In the genomic region with DNA sequence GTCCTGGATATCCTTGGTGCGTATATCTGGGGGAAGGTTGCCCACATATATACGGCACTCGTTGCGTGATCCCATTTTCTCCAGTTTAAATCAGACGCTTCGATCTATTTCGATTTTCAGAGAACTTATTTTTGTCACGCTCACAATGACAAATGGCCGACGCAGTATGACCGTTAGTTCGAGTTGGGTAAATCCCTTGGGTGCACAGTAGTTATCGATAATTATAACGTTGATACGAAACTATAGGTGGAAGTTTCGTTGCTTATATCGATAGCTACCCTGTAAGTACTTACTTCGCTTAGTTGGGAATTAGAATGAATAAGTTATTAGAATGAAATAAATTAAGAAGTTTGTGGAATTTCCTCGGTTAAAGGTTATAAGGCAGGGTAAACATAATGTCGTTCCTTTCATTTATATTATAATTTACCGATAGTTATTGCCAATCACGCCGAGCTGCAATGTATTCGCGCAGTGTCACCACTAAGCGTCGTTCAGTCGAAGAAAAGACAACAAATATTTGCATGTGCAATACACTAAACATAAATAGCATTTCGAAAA, we compare ENCODE assay signal across 4 fruit fly cellular contexts.
TF ChIP-seq lines count a peak whose summit lies in the region.

A gene (minus strand): TSS at position 172 of the 558 bp plus-strand sequence.
A gene (plus strand): TSS at position 502 of the 558 bp plus-strand sequence.

TF ChIP-seq in whole organism, adult, 20 proteins besides CTCF, POLR2A, EP300 and RAD21 (continued from another document):
- peak; percentile 85 for TF ChIP-seq pad (GFP tag; optimal IDR thresholded peaks at IDR 0.05; lab: Kevin White, UChicago)
- TF ChIP-seq CG33017 (tag; optimal IDR thresholded peaks at IDR 0.05; lab: Kevin White, UChicago), result no peak
- TF ChIP-seq Clk (GFP tag; optimal IDR thresholded peaks at IDR 0.05; lab: Kevin White, UChicago), result peak; percentile 73
- TF ChIP-seq CG7045 (GFP tag; optimal IDR thresholded peaks at IDR 0.05; lab: Kevin White, UChicago), result peak; percentile 82

TF ChIP-seq in whole organism, embryonic, 481 proteins besides CTCF, POLR2A, EP300 and RAD21 (continued from another document and continues in another):
- peak; percentile 57 for TF ChIP-seq CG1233 (GFP tag; optimal IDR thresholded peaks at IDR 0.05; lab: Kevin White, UChicago)
- no peak for TF ChIP-seq lov (optimal IDR thresholded peaks at IDR 0.05; lab: Kevin White, UChicago)
- no peak for TF ChIP-seq lov (GFP tag; IDR thresholded peaks at IDR 0.05; lab: Robert Waterston, UW)
- TF ChIP-seq en (GFP tag; optimal IDR thresholded peaks at IDR 0.05; lab: Kevin White, UChicago), result peak; percentile 44
- TF ChIP-seq Drgx (GFP tag; IDR thresholded peaks at IDR 0.05; lab: Robert Waterston, UW), result no peak
- TF ChIP-seq CG9797 (GFP tag; optimal IDR thresholded peaks at IDR 0.05; lab: Kevin White, UChicago), result peak; percentile 89
- peak; percentile 86 for TF ChIP-seq zfh2 (GFP tag; optimal IDR thresholded peaks at IDR 0.05; lab: Kevin White, UChicago)
- TF ChIP-seq ase (GFP tag; IDR thresholded peaks at IDR 0.05; lab: Robert Waterston, UW), result peak; percentile 59; the same call in 1 of the 3 replicates
- TF ChIP-seq fru (optimal IDR thresholded peaks at IDR 0.05; lab: Kevin White, UChicago), result no peak
- peak; percentile 90 for TF ChIP-seq Bgb (GFP tag; IDR thresholded peaks at IDR 0.05; lab: Robert Waterston, UW; ENCODE audit: partially characterized antibody)
- TF ChIP-seq CG32532 (GFP tag; IDR thresholded peaks at IDR 0.05; lab: Robert Waterston, UW), result peak; percentile 73
- no peak; the same call in 1 of the 2 replicates for TF ChIP-seq E2f2 (GFP tag; IDR thresholded peaks at IDR 0.05; lab: Robert Waterston, UW)
- no peak for TF ChIP-seq TFAM (GFP tag; optimal IDR thresholded peaks at IDR 0.05; lab: Kevin White, UChicago)
- no peak for TF ChIP-seq yki (optimal IDR thresholded peaks at IDR 0.05; lab: Kevin White, UChicago)
- TF ChIP-seq NfI (GFP tag; optimal IDR thresholded peaks at IDR 0.05; lab: Kevin White, UChicago), result peak; percentile 76
- peak; percentile 76 for TF ChIP-seq Meics (GFP tag; optimal IDR thresholded peaks at IDR 0.05; lab: Kevin White, UChicago)
- peak; percentile 53 for TF ChIP-seq cg (GFP tag; optimal IDR thresholded peaks at IDR 0.05; lab: Kevin White, UChicago)
- no peak for TF ChIP-seq eve (GFP tag; optimal IDR thresholded peaks at IDR 0.05; lab: Kevin White, UChicago)
- TF ChIP-seq CG8944 (GFP tag; optimal IDR thresholded peaks at IDR 0.05; lab: Kevin White, UChicago), result peak; percentile 66
- no peak for TF ChIP-seq ro (GFP tag; IDR thresholded peaks at IDR 0.05; lab: Robert Waterston, UW)
- TF ChIP-seq CG2889 (GFP tag; IDR thresholded peaks at IDR 0.05; lab: Robert Waterston, UW), result peak; percentile 38; the same call in 1 of the 3 replicates
- TF ChIP-seq otp (GFP tag; IDR thresholded peaks at IDR 0.05; lab: Robert Waterston, UW), result no peak; the same call in 2 of the 3 replicates
- no peak for TF ChIP-seq hkb (optimal IDR thresholded peaks at IDR 0.05; lab: Kevin White, UChicago)
- TF ChIP-seq hkb (GFP tag; IDR thresholded peaks at IDR 0.05; lab: Robert Waterston, UW), result peak; percentile 51
- peak; percentile 45 for TF ChIP-seq CG1603 (tag; optimal IDR thresholded peaks at IDR 0.05; lab: Kevin White, UChicago)
- peak; percentile 68 for TF ChIP-seq CG4617 (GFP tag; optimal IDR thresholded peaks at IDR 0.05; lab: Kevin White, UChicago; ENCODE audit: borderline replicate concordance)
- TF ChIP-seq ken (GFP tag; IDR thresholded peaks at IDR 0.05; lab: Robert Waterston, UW), result peak; percentile 55; the same call in 1 of the 3 replicates
- peak; percentile 31 for TF ChIP-seq CG5180 (GFP tag; optimal IDR thresholded peaks at IDR 0.05; lab: Kevin White, UChicago)
- peak; percentile 12 for TF ChIP-seq tup (GFP tag; optimal IDR thresholded peaks at IDR 0.05; lab: Kevin White, UChicago)
- peak; percentile 82 for TF ChIP-seq CG9817 (tag; optimal IDR thresholded peaks at IDR 0.05; lab: Kevin White, UChicago)
- peak; percentile 62 for TF ChIP-seq HLH3B (GFP tag; IDR thresholded peaks at IDR 0.05; lab: Robert Waterston, UW)
- TF ChIP-seq CG17328 (GFP tag; IDR thresholded peaks at IDR 0.05; lab: Robert Waterston, UW), result peak; percentile 57
- TF ChIP-seq Fer2 (tag; optimal IDR thresholded peaks at IDR 0.05; lab: Kevin White, UChicago), result peak; percentile 70
- peak; percentile 75 for TF ChIP-seq CG16863 (GFP tag; optimal IDR thresholded peaks at IDR 0.05; lab: Kevin White, UChicago)
- no peak for TF ChIP-seq CG4707 (GFP tag; optimal IDR thresholded peaks at IDR 0.05; lab: Kevin White, UChicago)
- peak; percentile 56 for TF ChIP-seq Myb (GFP tag; optimal IDR thresholded peaks at IDR 0.05; lab: Kevin White, UChicago)
- peak in 1 of 2 experiments; percentile 18 for TF ChIP-seq Eip74EF (GFP tag; optimal IDR thresholded peaks at IDR 0.05; lab: Kevin White, UChicago)
- TF ChIP-seq dm (GFP tag; optimal IDR thresholded peaks at IDR 0.05; lab: Kevin White, UChicago), result peak; percentile 82
- TF ChIP-seq Gug (GFP tag; IDR thresholded peaks at IDR 0.05; lab: Robert Waterston, UW), result peak; percentile 79; the same call in 3 of the 4 replicates

TF ChIP-seq in whole organism, prepupa, 60 proteins besides CTCF, POLR2A, EP300 and RAD21 (continued from another document):
- TF ChIP-seq CG6276 (GFP tag; optimal IDR thresholded peaks at IDR 0.05; lab: Kevin White, UChicago) (no peak), dsx (GFP tag; optimal IDR thresholded peaks at IDR 0.05; lab: Kevin White, UChicago; ENCODE audit: poor library complexity, severe bottlenecking) (peak; percentile 79), fd59A (GFP tag; optimal IDR thresholded peaks at IDR 0.05; lab: Kevin White, UChicago) (peak; percentile 14), Hr39 (GFP tag; optimal IDR thresholded peaks at IDR 0.05; lab: Kevin White, UChicago) (peak; percentile 85), Sox15 (GFP tag; optimal IDR thresholded peaks at IDR 0.05; lab: Kevin White, UChicago) (peak; percentile 69), Hr4 (GFP tag; optimal IDR thresholded peaks at IDR 0.05; lab: Kevin White, UChicago) (peak; percentile 81), svp (GFP tag; lab: Kevin White, UChicago) (no peak), CG11762 (GFP tag; optimal IDR thresholded peaks at IDR 0.05; lab: Kevin White, UChicago; ENCODE audit: insufficient read depth) (peak; percentile 60), CG3919 (GFP tag; optimal IDR thresholded peaks at IDR 0.05; lab: Kevin White, UChicago) (peak; percentile 76), CG1621 (tag; optimal IDR thresholded peaks at IDR 0.05; lab: Kevin White, UChicago) (peak; percentile 26), achi (GFP tag; optimal IDR thresholded peaks at IDR 0.05; lab: Kevin White, UChicago) (no peak), CG3032 (tag; optimal IDR thresholded peaks at IDR 0.05; lab: Kevin White, UChicago) (peak; percentile 76), Blimp-1 (GFP tag; optimal IDR thresholded peaks at IDR 0.05; lab: Kevin White, UChicago) (no peak), Ets96B (tag; optimal IDR thresholded peaks at IDR 0.05; lab: Kevin White, UChicago) (peak; percentile 59), CG34406 (GFP tag; optimal IDR thresholded peaks at IDR 0.05; lab: Kevin White, UChicago) (peak; percentile 60), eg (GFP tag; IDR thresholded peaks at IDR 0.05; lab: Robert Waterston, UW) (peak; percentile 55; the same call in 2 of the 3 replicates), salr (GFP tag; optimal IDR thresholded peaks at IDR 0.05; lab: Kevin White, UChicago) (peak in 1 of 2 experiments; percentile 4), CG10631 (GFP tag; optimal IDR thresholded peaks at IDR 0.05; lab: Kevin White, UChicago) (peak; percentile 82), Eip93F (GFP tag; optimal IDR thresholded peaks at IDR 0.05; lab: Kevin White, UChicago) (peak; percentile 67), CG32006 (GFP tag; optimal IDR thresholded peaks at IDR 0.05; lab: Kevin White, UChicago) (no peak), dac (GFP tag; optimal IDR thresholded peaks at IDR 0.05; lab: Kevin White, UChicago) (no peak), CG6163 (GFP tag; IDR thresholded peaks at IDR 0.05; lab: Robert Waterston, UW) (peak; percentile 37; the same call in 1 of the 3 replicates), lz (GFP tag; optimal IDR thresholded peaks at IDR 0.05; lab: Kevin White, UChicago) (peak; percentile 86), Gug (GFP tag; IDR thresholded peaks at IDR 0.05; lab: Robert Waterston, UW) (peak; percentile 23; the same call in 1 of the 2 replicates), CG16779 (tag; optimal IDR thresholded peaks at IDR 0.05; lab: Kevin White, UChicago) (no peak), Eip78C (GFP tag; lab: Kevin White, UChicago) (peak; percentile 90), OdsH (GFP tag; optimal IDR thresholded peaks at IDR 0.05; lab: Kevin White, UChicago) (peak; percentile 78), fkh (GFP tag; optimal IDR thresholded peaks at IDR 0.05; lab: Kevin White, UChicago) (peak; percentile 95), CG11294 (GFP tag; IDR thresholded peaks at IDR 0.05; lab: Robert Waterston, UW) (no peak; the same call in 1 of the 2 replicates), Smox (GFP tag; optimal IDR thresholded peaks at IDR 0.05; lab: Kevin White, UChicago) (no peak), CG4318 (GFP tag; optimal IDR thresholded peaks at IDR 0.05; lab: Kevin White, UChicago) (no peak), CG6854 (GFP tag; optimal IDR thresholded peaks at IDR 0.05; lab: Kevin White, UChicago) (peak; percentile 48), Lpt (GFP tag; optimal IDR thresholded peaks at IDR 0.05; lab: Kevin White, UChicago) (peak; percentile 24), acj6 (GFP tag; optimal IDR thresholded peaks at IDR 0.05; lab: Kevin White, UChicago) (peak; percentile 77), CG6808 (GFP tag; optimal IDR thresholded peaks at IDR 0.05; lab: Kevin White, UChicago) (peak; percentile 70), ss (GFP tag; optimal IDR thresholded peaks at IDR 0.05; lab: Kevin White, UChicago) (peak in 1 of 2 experiments; percentile 75), CG9139 (GFP tag; optimal IDR thresholded peaks at IDR 0.05; lab: Kevin White, UChicago) (peak; percentile 33), spab (GFP tag; optimal IDR thresholded peaks at IDR 0.05; lab: Kevin White, UChicago) (no peak), esn (GFP tag; optimal IDR thresholded peaks at IDR 0.05; lab: Kevin White, UChicago) (peak; percentile 87), CG8119 (GFP tag; IDR thresholded peaks at IDR 0.05; lab: Robert Waterston, UW) (peak; percentile 48; the same call in 2 of the 3 replicates), CG7368 (GFP tag; optimal IDR thresholded peaks at IDR 0.05; lab: Kevin White, UChicago) (peak; percentile 51), Ets21C (GFP tag; optimal IDR thresholded peaks at IDR 0.05; lab: Kevin White, UChicago) (peak; percentile 80)

TF ChIP-seq in whole organism, wandering third instar larva, 38 proteins besides CTCF, POLR2A, EP300 and RAD21 (continued from another document):
- TF ChIP-seq br (GFP tag; optimal IDR thresholded peaks at IDR 0.05; lab: Kevin White, UChicago) (peak; percentile 81), pan (optimal IDR thresholded peaks at IDR 0.05; lab: Kevin White, UChicago) (no peak), tai (GFP tag; optimal IDR thresholded peaks at IDR 0.05; lab: Kevin White, UChicago) (no peak), Hr78 (GFP tag; optimal IDR thresholded peaks at IDR 0.05; lab: Kevin White, UChicago) (no peak), Sp1 (GFP tag; optimal IDR thresholded peaks at IDR 0.05; lab: Kevin White, UChicago) (peak; percentile 80), OdsH (GFP tag; optimal IDR thresholded peaks at IDR 0.05; lab: Kevin White, UChicago) (peak; percentile 72), CrebA (GFP tag; optimal IDR thresholded peaks at IDR 0.05; lab: Kevin White, UChicago; ENCODE audit: borderline replicate concordance) (no peak), Hr83 (GFP tag; optimal IDR thresholded peaks at IDR 0.05; lab: Kevin White, UChicago; ENCODE audit: poor library complexity, severe bottlenecking) (no peak), dmrt93B (GFP tag; optimal IDR thresholded peaks at IDR 0.05; lab: Kevin White, UChicago) (peak; percentile 69), foxo (GFP tag; optimal IDR thresholded peaks at IDR 0.05; lab: Kevin White, UChicago) (peak in 1 of 2 experiments; percentile 87), CG9705 (GFP tag; optimal IDR thresholded peaks at IDR 0.05; lab: Kevin White, UChicago) (peak; percentile 73), Hnf4 (GFP tag; optimal IDR thresholded peaks at IDR 0.05; lab: Kevin White, UChicago) (peak; percentile 87), Jra (GFP tag; optimal IDR thresholded peaks at IDR 0.05; lab: Kevin White, UChicago) (peak; percentile 88), Abd-B (GFP tag; optimal IDR thresholded peaks at IDR 0.05; lab: Kevin White, UChicago) (no peak), sage (GFP tag; optimal IDR thresholded peaks at IDR 0.05; lab: Kevin White, UChicago) (no peak)
TF ChIP-seq in whole organism, wandering third instar larva: peak in this region for 20.
